Fruit fly (Drosophila melanogaster) whole organism: ENCODE data around the gene CG7857.

Experiments
- CG8478 ChIP-seq: fragments of >200 bp; optimal IDR thresholded peaks from 2 replicates; lab custom pipeline; 2018; ENCODE audit warnings: inconsistent platforms
- Dll ChIP-seq: fragments of >200 bp; optimal IDR thresholded peaks from 2 replicates; lab custom pipeline; 2017
- EcR ChIP-seq, 2 experiments: fragments of >200 bp; optimal IDR thresholded peaks; 2 replicates each; lab custom pipeline; 2017; ENCODE audit warnings: missing biosample characterization in 2 of 2, missing genetic modification characterization in 2 of 2, missing genetic modification reagents in 2 of 2
- pan ChIP-seq: fragments of >200 bp; optimal IDR thresholded peaks from 2 replicates; lab custom pipeline; 2017
- psq ChIP-seq: fragments of >200 bp; optimal IDR thresholded peaks from 2 replicates; lab custom pipeline; 2017
- usp ChIP-seq: fragments of >200 bp; optimal IDR thresholded peaks from 2 replicates; lab custom pipeline; 2017; ENCODE audit warnings: missing biosample characterization, missing genetic modification characterization, mixed read lengths

The CG7857 gene

dm6 chr3L:15485302-15485701, 19.4 kb downstream of the CG7857 start, which contains the start of gene Ran-like:
Gene Ran-like (minus strand): TSS chr3L:15485402.
- TF ChIP-seq EcR (GFP tag; optimal IDR thresholded peaks at IDR 0.05; lab: Kevin White, UChicago), result no peak
- TF ChIP-seq Dll (lab: Kevin White, UChicago), result no peak
- TF ChIP-seq CG8478, result no peak
- TF ChIP-seq psq, result no peak
- TF ChIP-seq pan (lab: Kevin White, UChicago), result no peak
- no peak for TF ChIP-seq usp (GFP tag; lab: Kevin White, UChicago)

- TF ChIP-seq Dll (lab: Kevin White, UChicago) (no peak), psq (no peak), EcR (GFP tag; optimal IDR thresholded peaks at IDR 0.05; lab: Kevin White, UChicago) (no peak), usp (GFP tag; lab: Kevin White, UChicago) (no peak)
Measured at dm6 chr3L:15474010-15474409, 30.7 kb downstream of the CG7857 start, which contains the start of gene cocoon. Gene cocoon (minus strand): TSS chr3L:15474110.
